Fruit fly (Drosophila melanogaster): ENCODE measurements around the gene CG17493.

Gene CG17493

DNA sequence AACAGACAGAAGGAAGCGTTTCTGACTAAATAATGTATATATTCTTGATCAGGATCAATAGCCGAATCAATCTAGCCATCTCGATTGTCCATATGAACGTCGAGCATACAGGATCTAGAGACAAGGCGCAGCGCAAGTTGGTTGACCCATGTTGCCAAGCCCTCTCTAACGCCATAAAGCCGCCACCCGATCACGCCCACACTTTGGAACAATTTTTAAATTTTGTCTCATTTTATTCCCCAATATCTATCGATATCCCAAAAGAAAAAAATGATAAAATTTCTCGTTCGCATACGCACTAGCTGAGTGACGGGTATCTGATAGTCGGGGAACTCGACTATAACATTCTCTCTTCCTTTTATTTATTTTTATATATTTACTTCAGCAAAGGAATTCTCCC lies 16.4 kb downstream of the CG17493 start (continued):
- no peak for TF ChIP-seq Rfx (GFP tag; IDR thresholded peaks at IDR 0.05)
- no peak for TF ChIP-seq CHES-1-like (GFP tag; optimal IDR thresholded peaks at IDR 0.05)
- TF ChIP-seq CG11093 (GFP tag; IDR thresholded peaks at IDR 0.05) = no peak
- no peak for TF ChIP-seq CG3065 (GFP tag; optimal IDR thresholded peaks at IDR 0.05)
- TF ChIP-seq Dip2 (GFP tag; IDR thresholded peaks at IDR 0.05) = no peak

DNA sequence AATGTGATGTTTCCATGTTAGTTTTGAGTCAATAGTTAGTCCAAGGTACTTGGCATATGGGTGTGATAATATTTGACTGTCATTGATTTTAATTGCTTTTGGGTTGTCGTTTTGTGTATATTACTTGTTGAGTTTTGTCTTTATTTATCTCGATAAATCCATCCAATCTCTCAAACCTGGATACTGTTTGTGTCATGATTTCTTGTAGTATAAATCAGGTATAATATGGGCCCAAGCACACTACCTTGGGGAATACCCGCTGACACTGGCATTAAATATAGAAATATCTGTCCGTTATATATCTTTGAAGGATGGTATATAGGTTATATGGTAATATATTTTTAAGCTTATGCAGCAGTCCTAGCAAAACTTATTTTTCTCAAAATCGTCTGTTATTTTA lies 17.6 kb downstream of the CG17493 start:
- peak; percentile 92 for TF ChIP-seq ssp (GFP tag; IDR thresholded peaks at IDR 0.05)
- no peak for TF ChIP-seq dan (GFP tag; IDR thresholded peaks at IDR 0.05)
- TF ChIP-seq CG7786 (GFP tag; optimal IDR thresholded peaks at IDR 0.05) = no peak
- TF ChIP-seq lilli (GFP tag; optimal IDR thresholded peaks at IDR 0.05) = no peak
- TF ChIP-seq CG11723 (GFP tag; optimal IDR thresholded peaks at IDR 0.05) = peak; percentile 13
- TF ChIP-seq tio (GFP tag; optimal IDR thresholded peaks at IDR 0.05) = no peak
- TF ChIP-seq CG1603 (tag; optimal IDR thresholded peaks at IDR 0.05) = peak; percentile 79
- no peak for TF ChIP-seq CG7372 (GFP tag; IDR thresholded peaks at IDR 0.05)
- no peak for TF ChIP-seq HLHmδ (GFP tag; optimal IDR thresholded peaks at IDR 0.05)
- TF ChIP-seq so (GFP tag; IDR thresholded peaks at IDR 0.05) = no peak
- TF ChIP-seq CG12104 (GFP tag; optimal IDR thresholded peaks at IDR 0.05) = no peak
- 0 out of 3 replicates have a peak, but pooled peaks have one; percentile 36 for TF ChIP-seq row (GFP tag; IDR thresholded peaks at IDR 0.05)
- TF ChIP-seq sr (GFP tag; IDR thresholded peaks at IDR 0.05) = no peak
- TF ChIP-seq CG10565 (GFP tag; optimal IDR thresholded peaks at IDR 0.05) = no peak
- TF ChIP-seq unc-4 (GFP tag; IDR thresholded peaks at IDR 0.05; ENCODE audit: partially characterized antibody) = no peak
- no peak for TF ChIP-seq Bteb2 (GFP tag; optimal IDR thresholded peaks at IDR 0.05)
- TF ChIP-seq CG8924 (tag; optimal IDR thresholded peaks at IDR 0.05) = no peak
- TF ChIP-seq pzg (GFP tag; optimal IDR thresholded peaks at IDR 0.05) = no peak
- TF ChIP-seq CG31441 (GFP tag; IDR thresholded peaks at IDR 0.05) = no peak
- TF ChIP-seq CG1024 (GFP tag; IDR thresholded peaks at IDR 0.05) = peak; percentile 87
- no peak for TF ChIP-seq CG17612 (GFP tag; IDR thresholded peaks at IDR 0.05)
- TF ChIP-seq Nf-YB (GFP tag; optimal IDR thresholded peaks at IDR 0.05) = no peak
- TF ChIP-seq CG30020 (tag; optimal IDR thresholded peaks at IDR 0.05) = peak; percentile 95
- TF ChIP-seq Bgb (GFP tag; IDR thresholded peaks at IDR 0.05; ENCODE audit: partially characterized antibody) = no peak
- no peak for TF ChIP-seq CG12391 (tag; optimal IDR thresholded peaks at IDR 0.05)
- no peak for TF ChIP-seq sc (optimal IDR thresholded peaks at IDR 0.05)
- no peak for TF ChIP-seq sc (GFP tag; optimal IDR thresholded peaks at IDR 0.05)
- no peak for TF ChIP-seq CG11696 (GFP tag; IDR thresholded peaks at IDR 0.05)
- no peak for TF ChIP-seq CG12744 (GFP tag; optimal IDR thresholded peaks at IDR 0.05)
- no peak for TF ChIP-seq Fer3 (tag; optimal IDR thresholded peaks at IDR 0.05)
- no peak for TF ChIP-seq cwo (GFP tag; optimal IDR thresholded peaks at IDR 0.05)

DNA sequence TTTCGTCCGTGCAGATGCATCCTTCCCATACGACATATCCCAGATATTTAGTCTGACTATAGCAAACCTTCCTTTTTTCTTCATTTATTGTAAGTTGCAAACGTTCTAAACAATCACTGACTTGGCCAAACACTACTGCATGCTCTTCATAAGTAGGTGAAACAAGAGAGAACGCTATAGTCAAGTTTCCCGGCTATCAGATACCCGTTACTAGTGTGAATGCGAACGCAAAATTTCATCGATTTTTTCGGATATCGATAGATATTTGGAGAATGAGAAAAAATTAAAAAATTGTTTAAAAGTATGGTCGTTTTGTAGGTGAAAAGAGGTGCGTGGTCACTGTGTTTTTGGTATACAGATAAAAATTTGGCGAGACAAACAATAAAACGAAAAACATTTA lies 19.7 kb downstream of the CG17493 start:
- no peak for TF ChIP-seq CG18476 (GFP tag; optimal IDR thresholded peaks at IDR 0.05)
- TF ChIP-seq Sry-δ (GFP tag; optimal IDR thresholded peaks at IDR 0.05) = peak; percentile 41
- TF ChIP-seq CG7745 (tag; optimal IDR thresholded peaks at IDR 0.05) = no peak
- TF ChIP-seq HLH4C (GFP tag; IDR thresholded peaks at IDR 0.05; ENCODE audit: partially characterized antibody) = peak; percentile 59; the same call in 2 of the 3 replicates
- TF ChIP-seq CG15479 (GFP tag; optimal IDR thresholded peaks at IDR 0.05) = no peak
- no peak for TF ChIP-seq CG14441 (GFP tag; IDR thresholded peaks at IDR 0.05)
- TF ChIP-seq CG1529 (GFP tag; optimal IDR thresholded peaks at IDR 0.05) = no peak
- TF ChIP-seq ATbp (GFP tag; optimal IDR thresholded peaks at IDR 0.05) = no peak
- TF ChIP-seq MTF-1 (GFP tag; optimal IDR thresholded peaks at IDR 0.05; ENCODE audit: borderline replicate concordance) = no peak
- no peak for TF ChIP-seq dimm (GFP tag; IDR thresholded peaks at IDR 0.05)
- TF ChIP-seq CG1792 (GFP tag; optimal IDR thresholded peaks at IDR 0.05) = no peak
- TF ChIP-seq Fer1 (GFP tag; optimal IDR thresholded peaks at IDR 0.05) = no peak
- no peak for TF ChIP-seq Blimp-1 (GFP tag; optimal IDR thresholded peaks at IDR 0.05)
- 0 out of 2 replicates have a peak, but pooled peaks have one; percentile 9 for TF ChIP-seq CG1024 (GFP tag; IDR thresholded peaks at IDR 0.05)
- TF ChIP-seq gcm (GFP tag; optimal IDR thresholded peaks at IDR 0.05) = no peak
- TF ChIP-seq z (GFP tag; IDR thresholded peaks at IDR 0.05) = no peak
- TF ChIP-seq CG4617 (GFP tag; optimal IDR thresholded peaks at IDR 0.05; ENCODE audit: borderline replicate concordance) = no peak
